Fruit fly (Drosophila melanogaster): Measurements from ENCODE around the gene subdued.

The subdued gene

dm6 chr3R:19671223-19671991 lies 28.9 kb upstream of the subdued start, which contains the start of gene Naam (continued):
- TF ChIP-seq knrl (GFP tag; IDR thresholded peaks at IDR 0.05; ENCODE audit: partially characterized antibody): no peak
- peak; percentile 67; the same call in 1 of the 2 replicates for TF ChIP-seq ara (GFP tag; IDR thresholded peaks at IDR 0.05)
- TF ChIP-seq crp (GFP tag; optimal IDR thresholded peaks at IDR 0.05): peak in 1 of 2 experiments; percentile 61
- peak; percentile 58; the same call in 1 of the 2 replicates for TF ChIP-seq Rx (GFP tag; IDR thresholded peaks at IDR 0.05)
- TF ChIP-seq CG4707 (GFP tag; optimal IDR thresholded peaks at IDR 0.05): peak; percentile 35
- peak; percentile 49 for TF ChIP-seq slp2 (GFP tag; optimal IDR thresholded peaks at IDR 0.05)
- peak; percentile 72 for TF ChIP-seq tin (GFP tag; optimal IDR thresholded peaks at IDR 0.05)
- peak; percentile 81 for TF ChIP-seq ems (GFP tag; optimal IDR thresholded peaks at IDR 0.05)
- peak; percentile 13 for TF ChIP-seq CG18764 (GFP tag; optimal IDR thresholded peaks at IDR 0.05)
- TF ChIP-seq CG13775 (GFP tag; optimal IDR thresholded peaks at IDR 0.05): peak; percentile 39
- TF ChIP-seq B-H1 (GFP tag; IDR thresholded peaks at IDR 0.05): peak; percentile 46; the same call in 1 of the 3 replicates
- peak; percentile 79 for TF ChIP-seq CG11456 (GFP tag; IDR thresholded peaks at IDR 0.05)
- peak; percentile 62 for TF ChIP-seq H2.0 (GFP tag; IDR thresholded peaks at IDR 0.05)
- peak; percentile 60; the same call in 1 of the 2 replicates for TF ChIP-seq onecut (GFP tag; IDR thresholded peaks at IDR 0.05)
- peak; percentile 58 for TF ChIP-seq CG18476 (GFP tag; optimal IDR thresholded peaks at IDR 0.05)
- no peak for TF ChIP-seq aop (GFP tag; IDR thresholded peaks at IDR 0.05)
- TF ChIP-seq Usf (GFP tag; optimal IDR thresholded peaks at IDR 0.05): no peak
- TF ChIP-seq pum (GFP tag; optimal IDR thresholded peaks at IDR 0.05): peak; percentile 61
- TF ChIP-seq Dip3 (GFP tag; optimal IDR thresholded peaks at IDR 0.05): peak; percentile 77
- peak; percentile 25 for TF ChIP-seq CG16815 (GFP tag; optimal IDR thresholded peaks at IDR 0.05)
- TF ChIP-seq lola (GFP tag; optimal IDR thresholded peaks at IDR 0.05): no peak
- TF ChIP-seq CG10654 (GFP tag; optimal IDR thresholded peaks at IDR 0.05): peak; percentile 54
- no peak for TF ChIP-seq nom (GFP tag; optimal IDR thresholded peaks at IDR 0.05)
- peak; percentile 83 for TF ChIP-seq caup (GFP tag; optimal IDR thresholded peaks at IDR 0.05; ENCODE audit: severe bottlenecking)
- peak; percentile 82 for TF ChIP-seq CG30403 (GFP tag; optimal IDR thresholded peaks at IDR 0.05)
- TF ChIP-seq sqz (GFP tag; optimal IDR thresholded peaks at IDR 0.05): no peak
- TF ChIP-seq Abd-B (GFP tag; optimal IDR thresholded peaks at IDR 0.05): no peak
- no peak for TF ChIP-seq Elba2 (GFP tag; optimal IDR thresholded peaks at IDR 0.05)
- TF ChIP-seq CG32767 (GFP tag; IDR thresholded peaks at IDR 0.05): peak; percentile 70
- TF ChIP-seq Ptx1 (GFP tag; IDR thresholded peaks at IDR 0.05): peak; percentile 64
- TF ChIP-seq CG2678 (tag; optimal IDR thresholded peaks at IDR 0.05): peak; percentile 85
- TF ChIP-seq CG6175 (GFP tag; IDR thresholded peaks at IDR 0.05): no peak
- peak; percentile 96 for TF ChIP-seq sens (GFP tag)
- peak; percentile 83 for TF ChIP-seq gem (tag; optimal IDR thresholded peaks at IDR 0.05)
- peak; percentile 30; the same call in 1 of the 2 replicates for TF ChIP-seq danr (GFP tag; IDR thresholded peaks at IDR 0.05)
- peak; percentile 43 for TF ChIP-seq CG3838 (GFP tag; optimal IDR thresholded peaks at IDR 0.05)
- TF ChIP-seq CG11398 (GFP tag; optimal IDR thresholded peaks at IDR 0.05): peak; percentile 84
- TF ChIP-seq dmrt11E (tag; optimal IDR thresholded peaks at IDR 0.05): no peak
- TF ChIP-seq CG3847 (GFP tag; IDR thresholded peaks at IDR 0.05): peak; percentile 67
- TF ChIP-seq tgo (GFP tag; IDR thresholded peaks at IDR 0.05): peak; percentile 76
- TF ChIP-seq pnt (GFP tag; optimal IDR thresholded peaks at IDR 0.05): peak; percentile 47
- no peak for TF ChIP-seq Gsc (GFP tag; IDR thresholded peaks at IDR 0.05)
- no peak for TF ChIP-seq abd-A (tag; optimal IDR thresholded peaks at IDR 0.05)
- TF ChIP-seq zfh1 (GFP tag; IDR thresholded peaks at IDR 0.05): peak; percentile 72; the same call in 1 of the 3 replicates
- TF ChIP-seq cwo (GFP tag; optimal IDR thresholded peaks at IDR 0.05): peak; percentile 78
- peak; percentile 95 for TF ChIP-seq Ets65A (GFP tag)
- peak; percentile 30 for TF ChIP-seq CG10274 (GFP tag; optimal IDR thresholded peaks at IDR 0.05)
- no peak for TF ChIP-seq Doc3 (GFP tag; IDR thresholded peaks at IDR 0.05; ENCODE audit: partially characterized antibody)
- TF ChIP-seq zfh2 (GFP tag; optimal IDR thresholded peaks at IDR 0.05): peak; percentile 86

All from whole organism, embryonic.